Worm (Caenorhabditis elegans) whole organism, L4 larva: Measurements from ENCODE around the gene T13F2.2.

Source experiments
- R02D3.7 ChIP-seq: fragments of 150-350 bp; sonication (generic microtip); optimal IDR thresholded peaks from 3 replicates; lab custom pipeline; 2014; ENCODE audit warnings: missing biosample characterization, missing genetic modification characterization
- aly-2 ChIP-seq: sonication (generic microtip); optimal IDR thresholded peaks from 2 replicates; lab custom pipeline; 2018; ENCODE audit warnings: missing biosample characterization, missing genetic modification characterization
- ama-1 ChIP-seq: fragments of 150-350 bp; optimal IDR thresholded peaks from 2 replicates; lab custom pipeline; 2014; ENCODE audit warnings: inconsistent platforms, mixed read lengths
- arid-1 ChIP-seq: fragments of 200-800 bp; sonication (Bioruptor generic); conservative IDR thresholded peaks from 2 replicates; pipeline ENCODE4 v1.3.6; 2022; ENCODE audit warnings: missing genetic modification reagents, missing genetic modification characterization, missing compliant biosample characterization
- ceh-28 ChIP-seq: fragments of 150-350 bp; optimal IDR thresholded peaks from 2 replicates; lab custom pipeline; 2014; ENCODE audit warnings: missing biosample characterization, missing genetic modification reagents, missing genetic modification characterization
- ces-1 ChIP-seq: fragments of 150-350 bp; sonication (generic microtip); optimal IDR thresholded peaks from 4 replicates; lab custom pipeline; 2014; ENCODE audit warnings: missing biosample characterization, missing genetic modification reagents, missing genetic modification characterization
- daf-16 ChIP-seq, 3 experiments: sonication (generic microtip); optimal IDR thresholded peaks; 2 replicates each; lab custom pipeline; 2016 to 2017; ENCODE audit warnings: missing genetic modification characterization in 3 of 3, missing genetic modification reagents in 3 of 3, mild to moderate bottlenecking in 2 of 3, missing compliant biosample characterization in 2 of 3, missing biosample characterization in 1 of 3, moderate library complexity in 1 of 3
- nhr-237 ChIP-seq: sonication (generic microtip); optimal IDR thresholded peaks from 2 replicates; lab custom pipeline; 2017; ENCODE audit warnings: missing biosample characterization, missing genetic modification characterization
- pha-4 ChIP-seq, 2 experiments: fragments of 150-350 bp in 1 of 2; fragments of 200-800 bp in 1 of 2; sonication (Bioruptor generic) in 1 of 2; IDR thresholded peaks in 1 of 2; optimal IDR thresholded peaks in 1 of 2; 2 replicates each; pipeline versions ENCODE4 v1.3.6 to Lab custom; 2014 to 2022; ENCODE audit warnings: missing genetic modification characterization in 2 of 2, missing genetic modification reagents in 2 of 2, missing biosample characterization in 1 of 2, missing compliant biosample characterization in 1 of 2
- sdz-12 ChIP-seq: fragments of 200-800 bp; sonication (Bioruptor generic); optimal IDR thresholded peaks from 2 replicates; lab custom pipeline; 2018; ENCODE audit warnings: mild to moderate bottlenecking, missing genetic modification characterization, missing compliant biosample characterization
- skn-1 ChIP-seq: fragments of 150-350 bp; optimal IDR thresholded peaks from 2 replicates; lab custom pipeline; 2014; ENCODE audit warnings: missing biosample characterization, missing genetic modification characterization
- snpc-4 ChIP-seq: fragments of 150-350 bp; optimal IDR thresholded peaks from 2 replicates; lab custom pipeline; 2014; ENCODE audit warnings: missing biosample characterization, missing genetic modification characterization
- unc-130 ChIP-seq: sonication (generic microtip); optimal IDR thresholded peaks from 2 replicates; lab custom pipeline; 2016; ENCODE audit warnings: missing genetic modification reagents, missing genetic modification characterization, missing compliant biosample characterization
- unc-62 ChIP-seq, 3 experiments: fragments of 150-350 bp in 1 of 3; sonication (generic microtip); optimal IDR thresholded peaks in 2 of 3; peaks in 1 of 3; 1 replicate in 1 of 3; 2 replicates in 2 of 3; lab custom pipeline; 2014 to 2017; ENCODE audit warnings: missing biosample characterization in 3 of 3, missing genetic modification characterization in 3 of 3, missing genetic modification reagents in 3 of 3, missing genotype in 1 of 3

ce11 chrIV:9789496-9789895 is 7.7 kb downstream of the T13F2.2 start, which contains the start of gene T13F2.4:
- no peak for TF ChIP-seq snpc-4
- TF ChIP-seq arid-1, result no peak
- no peak for TF ChIP-seq skn-1 (tag; lab: Kevin White, UChicago)
- TF ChIP-seq unc-130, result no peak
- no peak for TF ChIP-seq sdz-12 (GFP tag; lab: Kevin White, UChicago)
- TF ChIP-seq ama-1 (lab: Kevin White, UChicago), result no peak
- no peak for TF ChIP-seq unc-62 (GFP tag; optimal IDR thresholded peaks at IDR 0.05 in 1 of 2; lab: Kevin White, UChicago)
- TF ChIP-seq unc-62 (tag; optimal IDR thresholded peaks at IDR 0.05; lab: Kevin White, UChicago), result no peak
- no peak for TF ChIP-seq ceh-28
- TF ChIP-seq nhr-237, result no peak
- TF ChIP-seq aly-2 (tag; lab: Kevin White, UChicago), result no peak
- TF ChIP-seq ces-1 (GFP tag; lab: Kevin White, UChicago), result no peak
- no peak for TF ChIP-seq pha-4 (GFP tag; IDR thresholded peaks at IDR 0.05; lab: Robert Waterston, UW)
- no peak for TF ChIP-seq pha-4 (tag; optimal IDR thresholded peaks at IDR 0.05; lab: Kevin White, UChicago)
- TF ChIP-seq daf-16 (GFP tag; optimal IDR thresholded peaks at IDR 0.05; lab: Kevin White, UChicago), result no peak
- no peak for TF ChIP-seq daf-16 (tag; optimal IDR thresholded peaks at IDR 0.05; lab: Kevin White, UChicago)
- TF ChIP-seq R02D3.7, result no peak
